Worm (Caenorhabditis elegans) whole organism, L2 larva: ENCODE measurements around the gene str-8.
"Not testable (repeated sequence)": the region's sequence is repeated elsewhere in the genome, so short reads cannot be mapped to it uniquely, and the experiment has no call there.

Experiments
- ama-1 ChIP-seq: fragments of 150-350 bp; optimal IDR thresholded peaks from 2 replicates; lab custom pipeline; 2018; ENCODE audit warnings: inconsistent platforms
- gmeb-1 ChIP-seq: fragments of 150-350 bp; optimal IDR thresholded peaks from 2 replicates; lab custom pipeline; 2014; ENCODE audit warnings: missing biosample characterization, missing genetic modification characterization
- nhr-77 ChIP-seq: fragments of 150-350 bp; optimal IDR thresholded peaks from 2 replicates; lab custom pipeline; 2014; ENCODE audit warnings: missing biosample characterization, missing genetic modification characterization

- not testable (repeated sequence) for TF ChIP-seq nhr-77; ama-1; gmeb-1 (tag; lab: Kevin White, UChicago)
Observed at ce11 chrV:15752941-15753340, 1.9 kb upstream of the str-8 start, which contains the start of gene str-5.
